Worm (Caenorhabditis elegans): ENCODE data around the gene T28C6.10.

T28C6.10 gene

ce11 chrIV:8848983-8849382 lies 31.2 kb downstream of the T28C6.10 start:
- TF ChIP-seq egrh-3 (GFP tag; IDR thresholded peaks at IDR 0.05) (peak; percentile 35; the same call in 1 of the 2 replicates), F10E7.11 (tag; optimal IDR thresholded peaks at IDR 0.05) (no peak), T26A5.8 (tag; optimal IDR thresholded peaks at IDR 0.05) (no peak), Y53G8AR.9 (GFP tag; conservative IDR thresholded peaks at IDR 0.05) (no peak), hlh-12 (tag; optimal IDR thresholded peaks at IDR 0.05) (no peak), hrde-1 (tag; optimal IDR thresholded peaks at IDR 0.05; ENCODE audit: borderline replicate concordance) (no peak), nhr-120 (GFP tag; IDR thresholded peaks at IDR 0.05) (no peak), ccch-3 (GFP tag; optimal IDR thresholded peaks at IDR 0.05) (no peak), B0035.1 (tag; optimal IDR thresholded peaks at IDR 0.05) (no peak), zfh-2 (GFP tag; conservative IDR thresholded peaks at IDR 0.05) (peak; percentile 83)

- peak; percentile 31; the same call in 1 of the 2 replicates for TF ChIP-seq ekl-4 (GFP tag; IDR thresholded peaks at IDR 0.05)
- no peak for TF ChIP-seq lin-40 (tag; optimal IDR thresholded peaks at IDR 0.05)
- TF ChIP-seq zfh-2 (GFP tag; conservative IDR thresholded peaks at IDR 0.05), result peak; percentile 87
- TF ChIP-seq egrh-3 (GFP tag; IDR thresholded peaks at IDR 0.05), result peak; percentile 75; the same call in 1 of the 2 replicates
Observed at ce11 chrIV:8850807-8851206, 33.1 kb downstream of the T28C6.10 start.

ce11 chrIV:8852194-8852593 lies 34.5 kb downstream of the T28C6.10 start, which contains the start of gene alp-1:
TSS of gene alp-1 (plus strand) at chrIV:8852494.
- TF ChIP-seq nhr-80 (tag; optimal IDR thresholded peaks at IDR 0.05) (no peak), dox-1 (GFP tag; IDR thresholded peaks at IDR 0.05) (no peak)

- no peak for TF ChIP-seq ets-4 (GFP tag; optimal IDR thresholded peaks at IDR 0.05)
- no peak for TF ChIP-seq rec-8 (tag; optimal IDR thresholded peaks at IDR 0.05)
- TF ChIP-seq nfyb-1 (GFP tag; IDR thresholded peaks at IDR 0.05), result no peak
- no peak for TF ChIP-seq pha-4 (tag; optimal IDR thresholded peaks at IDR 0.05)
- no peak for TF ChIP-seq B0019.2 (GFP tag; conservative IDR thresholded peaks at IDR 0.05)
- TF ChIP-seq rcor-1 (GFP tag; IDR thresholded peaks at IDR 0.05), result no peak
- TF ChIP-seq ztf-6 (GFP tag; IDR thresholded peaks at IDR 0.05), result no peak
- no peak for TF ChIP-seq attf-5 (GFP tag; optimal IDR thresholded peaks at IDR 0.05)
- TF ChIP-seq lag-1 (GFP tag; IDR thresholded peaks at IDR 0.05), result no peak
- no peak for TF ChIP-seq lin-40 (tag; optimal IDR thresholded peaks at IDR 0.05)
- TF ChIP-seq attf-3 (GFP tag; conservative IDR thresholded peaks at IDR 0.05), result no peak
- TF ChIP-seq repo-1 (tag; optimal IDR thresholded peaks at IDR 0.05), result no peak
- TF ChIP-seq C17E4.6 (GFP tag; IDR thresholded peaks at IDR 0.05), result no peak
- TF ChIP-seq ztf-25 (GFP tag; IDR thresholded peaks at IDR 0.05), result no peak
Observed at ce11 chrIV:8853301-8853700, 35.6 kb downstream of the T28C6.10 start.

ce11 chrIV:8855963-8856362 lies 38.2 kb downstream of the T28C6.10 start, which contains the start of gene T11B7.5:
TSS of gene T11B7.5 (minus strand) at chrIV:8856063.
- TF ChIP-seq cebp-2 (GFP tag; IDR thresholded peaks at IDR 0.05), result no peak
- no peak for TF ChIP-seq gei-17 (GFP tag; optimal IDR thresholded peaks at IDR 0.05)
- TF ChIP-seq hsf-1 (GFP tag; IDR thresholded peaks at IDR 0.05), result no peak
- no peak for TF ChIP-seq lir-1 (GFP tag; conservative IDR thresholded peaks at IDR 0.05)
- TF ChIP-seq K12H6.12 (tag; optimal IDR thresholded peaks at IDR 0.05), result no peak
- no peak for TF ChIP-seq B0035.1 (tag; optimal IDR thresholded peaks at IDR 0.05)
- no peak for TF ChIP-seq F22D6.2 (tag; optimal IDR thresholded peaks at IDR 0.05)
- no peak for TF ChIP-seq nhr-90 (tag; optimal IDR thresholded peaks at IDR 0.05)
- no peak for TF ChIP-seq ceh-40 (GFP tag; IDR thresholded peaks at IDR 0.05)
- TF ChIP-seq cebp-1 (GFP tag; IDR thresholded peaks at IDR 0.05), result no peak
- TF ChIP-seq cebp-1 (tag; optimal IDR thresholded peaks at IDR 0.05), result no peak
- no peak for TF ChIP-seq athp-1 (tag; optimal IDR thresholded peaks at IDR 0.05)
- TF ChIP-seq hlh-26 (GFP tag; conservative IDR thresholded peaks at IDR 0.05), result no peak
- TF ChIP-seq lsl-1 (GFP tag; optimal IDR thresholded peaks at IDR 0.05), result no peak
- TF ChIP-seq T07F8.4 (tag; optimal IDR thresholded peaks at IDR 0.05), result no peak
- no peak for TF ChIP-seq Y53F4B.3 (GFP tag; IDR thresholded peaks at IDR 0.05)
- no peak for TF ChIP-seq let-526 (GFP tag; IDR thresholded peaks at IDR 0.05)

Data from whole organism, young adult.